Worm (Caenorhabditis elegans): ENCODE measurements around the gene T21B4.15.
A peak's percentile ranks its signal among the peaks of the same experiment; 100 is the strongest.

The T21B4.15 gene

DNA sequence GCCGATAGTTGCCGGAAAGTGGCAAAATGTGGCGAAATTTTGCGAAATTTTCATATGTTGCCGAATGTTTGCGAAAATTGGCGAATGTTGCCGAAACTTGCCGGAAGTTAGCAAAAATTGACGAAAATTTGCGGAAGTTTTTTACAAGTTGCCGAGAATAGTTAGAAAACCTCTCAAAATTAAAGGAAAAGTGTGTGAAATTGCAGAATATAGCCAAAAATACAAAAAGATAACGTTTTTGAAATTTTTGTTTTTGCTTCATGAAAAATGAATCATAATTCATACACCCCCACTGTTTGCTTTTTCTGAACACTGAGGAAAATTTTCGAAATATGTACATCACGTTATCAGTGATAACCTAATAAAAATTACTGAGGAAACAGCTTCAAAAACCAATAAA, 8.4 kb upstream of the T21B4.15 start:
- TF ChIP-seq lin-15B (tag; optimal IDR thresholded peaks at IDR 0.05): no peak
- TF ChIP-seq nhr-102 (tag; optimal IDR thresholded peaks at IDR 0.05): no peak
- no peak for TF ChIP-seq unc-39 (tag; optimal IDR thresholded peaks at IDR 0.05)
- TF ChIP-seq ZK337.2 (GFP tag; IDR thresholded peaks at IDR 0.05): no peak
- TF ChIP-seq nhr-111 (GFP tag; optimal IDR thresholded peaks at IDR 0.05): no peak
- no peak for TF ChIP-seq nhr-25 (tag; optimal IDR thresholded peaks at IDR 0.05; ENCODE audit: borderline replicate concordance, insufficient read depth)
- no peak for TF ChIP-seq php-3 (GFP tag; IDR thresholded peaks at IDR 0.05)
- TF ChIP-seq sdz-12 (GFP tag; optimal IDR thresholded peaks at IDR 0.05): no peak
- TF ChIP-seq skn-1 (tag; optimal IDR thresholded peaks at IDR 0.05): no peak
- no peak for TF ChIP-seq egl-43 (GFP tag; IDR thresholded peaks at IDR 0.05)
- no peak for TF ChIP-seq zip-11 (GFP tag; IDR thresholded peaks at IDR 0.05)
- no peak for TF ChIP-seq pqm-1 (tag; optimal IDR thresholded peaks at IDR 0.05)

DNA sequence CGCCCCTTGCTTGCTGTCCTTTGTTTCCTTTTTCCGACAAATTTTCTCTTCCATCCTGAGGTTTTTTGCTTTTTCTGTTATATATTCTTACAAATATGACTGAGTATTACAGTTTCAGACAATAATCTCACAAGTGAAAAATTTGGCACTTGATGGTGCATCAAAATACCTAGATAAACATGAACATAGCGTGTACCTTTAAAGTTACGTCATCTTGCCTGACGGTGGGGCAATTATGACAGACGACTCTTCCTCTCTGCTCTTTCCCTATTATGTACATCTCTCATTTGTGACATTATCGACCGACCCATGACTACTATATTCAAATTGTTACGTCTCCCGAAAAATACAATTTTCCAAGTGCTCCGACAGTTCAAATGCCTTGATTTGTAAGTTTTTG, 7.4 kb upstream of the T21B4.15 start, which contains the start of gene fbxb-102:
fbxb-102 (plus strand) TSS at position 301 of the 400 bp plus-strand sequence.
- TF ChIP-seq ama-1 (optimal IDR thresholded peaks at IDR 0.05) (no peak), zfp-3 (GFP tag; conservative IDR thresholded peaks at IDR 0.05) (no peak), pqm-1 (tag; optimal IDR thresholded peaks at IDR 0.05) (no peak), ceh-28 (tag; optimal IDR thresholded peaks at IDR 0.05) (no peak), daf-8 (GFP tag; IDR thresholded peaks at IDR 0.05) (no peak), dve-1 (tag; optimal IDR thresholded peaks at IDR 0.05; ENCODE audit: insufficient read depth) (no peak), nhr-76 (tag; optimal IDR thresholded peaks at IDR 0.05) (no peak), fos-1 (tag; optimal IDR thresholded peaks at IDR 0.05) (no peak), egl-27 (tag; optimal IDR thresholded peaks at IDR 0.05) (no peak), dmd-6 (GFP tag; IDR thresholded peaks at IDR 0.05) (no peak), F10B5.3 (tag; optimal IDR thresholded peaks at IDR 0.05) (no peak), nhr-102 (tag; optimal IDR thresholded peaks at IDR 0.05) (no peak), zfp-2 (tag; optimal IDR thresholded peaks at IDR 0.05) (no peak), lin-1 (GFP tag; IDR thresholded peaks at IDR 0.05) (no peak), F49E8.2 (tag; optimal IDR thresholded peaks at IDR 0.05; ENCODE audit: borderline replicate concordance) (no peak), madf-9 (GFP tag; conservative IDR thresholded peaks at IDR 0.05) (no peak), F44E2.7 (GFP tag; IDR thresholded peaks at IDR 0.05) (no peak), egl-43 (GFP tag; IDR thresholded peaks at IDR 0.05) (no peak)

DNA sequence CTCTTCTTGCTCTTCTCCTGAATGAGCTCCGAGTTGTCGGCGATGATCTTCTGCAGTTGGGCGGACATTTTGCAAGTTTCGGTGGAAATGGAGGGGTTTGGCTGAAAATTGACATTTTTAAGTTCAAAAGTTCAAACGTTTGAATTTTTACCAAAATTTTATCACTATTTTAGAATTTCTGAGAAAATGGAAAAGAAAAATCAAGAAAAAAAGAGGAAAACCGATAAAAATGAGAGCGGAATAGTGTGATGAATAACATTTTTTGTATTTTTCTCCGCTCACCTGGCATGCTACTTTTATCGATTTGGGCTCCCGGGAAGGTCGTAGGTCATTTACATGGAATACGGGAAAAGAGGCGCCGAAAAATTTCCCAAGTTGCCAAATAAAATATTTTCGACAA, 4.9 kb upstream of the T21B4.15 start, which contains the start of gene F15A4.10:
F15A4.10 (minus strand) TSS at position 101 of the 400 bp plus-strand sequence.
- TF ChIP-seq hif-1 (tag; optimal IDR thresholded peaks at IDR 0.05): no peak
- no peak for TF ChIP-seq nhr-42 (GFP tag; IDR thresholded peaks at IDR 0.05)
- 0 out of 2 replicates have a peak, but pooled peaks have one; percentile 0 for TF ChIP-seq set-16 (GFP tag; IDR thresholded peaks at IDR 0.05)

DNA sequence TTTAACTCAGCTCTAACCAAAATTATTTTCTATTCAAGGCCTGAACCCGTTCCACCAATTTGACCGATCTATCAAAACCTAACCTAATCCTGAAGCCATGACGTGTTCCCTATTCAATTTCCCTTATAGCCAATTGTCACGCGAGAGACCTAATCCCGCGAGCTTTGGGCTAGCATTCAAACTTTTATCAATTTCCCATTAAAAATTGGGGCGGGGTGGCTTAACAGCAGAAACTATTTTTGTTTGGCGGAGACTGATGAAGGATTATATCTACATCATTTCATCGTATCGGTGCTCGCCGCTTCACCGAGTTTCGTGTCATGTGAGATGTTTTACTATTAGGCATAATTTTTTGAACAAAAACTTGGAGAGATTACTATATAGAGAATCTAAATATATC, 1.2 kb upstream of the T21B4.15 start:
- TF ChIP-seq daf-16 (GFP tag; optimal IDR thresholded peaks at IDR 0.05): no peak
- TF ChIP-seq daf-16 (tag; optimal IDR thresholded peaks at IDR 0.05): no peak
- no peak for TF ChIP-seq nhr-11 (tag; optimal IDR thresholded peaks at IDR 0.05)
- no peak for TF ChIP-seq skn-1 (tag; optimal IDR thresholded peaks at IDR 0.05)
- TF ChIP-seq zip-11 (GFP tag; IDR thresholded peaks at IDR 0.05): no peak
- no peak for TF ChIP-seq ceh-28 (tag; optimal IDR thresholded peaks at IDR 0.05)
- no peak for TF ChIP-seq mdt-29 (GFP tag; IDR thresholded peaks at IDR 0.05)
- no peak for TF ChIP-seq php-3 (GFP tag; IDR thresholded peaks at IDR 0.05)
- no peak for TF ChIP-seq rbr-2 (tag; optimal IDR thresholded peaks at IDR 0.05)
- no peak for TF ChIP-seq pqm-1 (tag; optimal IDR thresholded peaks at IDR 0.05)
- TF ChIP-seq nhr-41 (GFP tag; IDR thresholded peaks at IDR 0.05): no peak
- no peak for TF ChIP-seq gei-8 (GFP tag; optimal IDR thresholded peaks at IDR 0.05)
- no peak for TF ChIP-seq ZK546.5 (tag; optimal IDR thresholded peaks at IDR 0.05)
- no peak for TF ChIP-seq daf-19 (GFP tag; conservative IDR thresholded peaks at IDR 0.05)
- no peak for TF ChIP-seq ama-1 (optimal IDR thresholded peaks at IDR 0.05)
- TF ChIP-seq ceh-82 (tag; optimal IDR thresholded peaks at IDR 0.05): no peak
- TF ChIP-seq nhr-237 (tag; optimal IDR thresholded peaks at IDR 0.05): no peak
